Fruit fly (Drosophila melanogaster) whole organism, embryonic: ENCODE results near the gene CG3919.

Experiments used
- Abd-B ChIP-seq: fragments of 200-800 bp; sonication (Bioruptor generic); optimal IDR thresholded peaks from 2 replicates; lab custom pipeline; 2018; ENCODE audit warnings: missing biosample characterization, mild to moderate bottlenecking, missing genetic modification characterization, moderate library complexity
- Atf-2 ChIP-seq: fragments of 200-800 bp; sonication (Bioruptor generic); optimal IDR thresholded peaks from 2 replicates; lab custom pipeline; 2016; ENCODE audit warnings: missing biosample characterization, missing genetic modification characterization
- Bteb2 ChIP-seq: fragments of 200-800 bp; sonication (Bioruptor generic); optimal IDR thresholded peaks from 2 replicates; lab custom pipeline; 2016; ENCODE audit warnings: missing biosample characterization, missing genetic modification characterization
- CG10274 ChIP-seq: fragments of 200-800 bp; sonication (Bioruptor generic); optimal IDR thresholded peaks from 3 replicates; lab custom pipeline; 2017; ENCODE audit warnings: missing biosample characterization, mild to moderate bottlenecking, missing genetic modification characterization
- CG10366 ChIP-seq: fragments of 200-800 bp; sonication (Bioruptor generic); IDR thresholded peaks from 2 replicates; pipeline ENCODE4 v1.3.6; 2022; ENCODE audit warnings: missing biosample characterization, missing genetic modification characterization
- CG10959 ChIP-seq: fragments of 200-800 bp; sonication (Bioruptor generic); IDR thresholded peaks from 2 replicates; pipeline ENCODE4 v1.3.6; 2022; ENCODE audit warnings: missing biosample characterization, missing genetic modification characterization
- CG12942 ChIP-seq: fragments of 200-800 bp; sonication (Bioruptor generic); optimal IDR thresholded peaks from 3 replicates; lab custom pipeline; 2016; ENCODE audit warnings: missing biosample characterization, missing genetic modification characterization
- CG14441 ChIP-seq: fragments of 200-800 bp; sonication (Bioruptor generic); IDR thresholded peaks from 2 replicates; pipeline ENCODE4 v1.3.6; 2022; ENCODE audit warnings: missing biosample characterization, missing genetic modification characterization
- CG14710 ChIP-seq: fragments of 200-800 bp; sonication (Bioruptor generic); optimal IDR thresholded peaks from 3 replicates; lab custom pipeline; 2019; ENCODE audit warnings: missing biosample characterization, mild to moderate bottlenecking, missing genetic modification characterization, moderate library complexity
- CG17385 ChIP-seq: fragments of 200-800 bp; sonication (Bioruptor generic); optimal IDR thresholded peaks from 3 replicates; lab custom pipeline; 2018; ENCODE audit warnings: missing biosample characterization, mild to moderate bottlenecking, missing genetic modification characterization
- CG2120 ChIP-seq: fragments of 200-800 bp; sonication (Bioruptor generic); optimal IDR thresholded peaks from 3 replicates; lab custom pipeline; 2016; ENCODE audit warnings: missing biosample characterization, missing genetic modification characterization
- CG30020 ChIP-seq: fragments of 200-800 bp; optimal IDR thresholded peaks from 2 replicates; lab custom pipeline; 2019; ENCODE audit warnings: missing biosample characterization, mild to moderate bottlenecking, missing genetic modification characterization, moderate library complexity
- CG3065 ChIP-seq: fragments of 200-800 bp; sonication (Bioruptor generic); optimal IDR thresholded peaks from 2 replicates; lab custom pipeline; 2016; ENCODE audit warnings: missing biosample characterization, missing genetic modification characterization
- CG31365 ChIP-seq: fragments of 200-800 bp; sonication (Bioruptor generic); optimal IDR thresholded peaks from 2 replicates; lab custom pipeline; 2018; ENCODE audit warnings: missing biosample characterization, mild to moderate bottlenecking, missing genetic modification characterization
- CG34422 ChIP-seq: fragments of 200-800 bp; sonication (Bioruptor generic); IDR thresholded peaks from 3 replicates; pipeline ENCODE4 v1.3.6; 2022; ENCODE audit warnings: missing biosample characterization, missing genetic modification characterization
- CG3726 ChIP-seq: fragments of 200-800 bp; sonication (Bioruptor generic); IDR thresholded peaks from 3 replicates; pipeline ENCODE4, ENCODE4 v1.3.6; 2022; ENCODE audit warnings: missing biosample characterization, missing genetic modification characterization
- Camta ChIP-seq: fragments of 200-800 bp; sonication (Bioruptor generic); optimal IDR thresholded peaks from 2 replicates; lab custom pipeline; 2016; ENCODE audit warnings: missing biosample characterization, missing genetic modification characterization
- Fer1 ChIP-seq: fragments of 200-800 bp; sonication (Bioruptor generic); optimal IDR thresholded peaks from 2 replicates; lab custom pipeline; 2017; ENCODE audit warnings: missing biosample characterization, mild to moderate bottlenecking, missing genetic modification characterization
- Fer3 ChIP-seq: fragments of 200-800 bp; sonication (Bioruptor generic); optimal IDR thresholded peaks from 2 replicates; lab custom pipeline; 2018; ENCODE audit warnings: missing biosample characterization, mild to moderate bottlenecking, missing genetic modification characterization, moderate library complexity
- HLH54F ChIP-seq: fragments of 200-800 bp; sonication (Bioruptor generic); optimal IDR thresholded peaks from 3 replicates; lab custom pipeline; 2016; ENCODE audit warnings: missing biosample characterization, missing genetic modification characterization
- Kr ChIP-seq: fragments of 200-800 bp; sonication (Bioruptor generic); optimal IDR thresholded peaks from 2 replicates; lab custom pipeline; 2017; ENCODE audit warnings: missing biosample characterization, mild to moderate bottlenecking, missing genetic modification characterization
- MESR4 ChIP-seq: fragments of 200-800 bp; sonication (Bioruptor generic); optimal IDR thresholded peaks from 2 replicates; lab custom pipeline; 2018; ENCODE audit warnings: missing biosample characterization, mild to moderate bottlenecking, missing genetic modification characterization, moderate library complexity
- NfI ChIP-seq: fragments of 200-800 bp; sonication (Bioruptor generic); optimal IDR thresholded peaks from 3 replicates; lab custom pipeline; 2018; ENCODE audit warnings: missing biosample characterization, mild to moderate bottlenecking, missing genetic modification characterization, moderate library complexity
- Pdp1 ChIP-seq, 2 experiments: fragments of 200-800 bp; sonication (Bioruptor generic); optimal IDR thresholded peaks; 3 replicates each; lab custom pipeline; 2016; ENCODE audit warnings: missing biosample characterization in 2 of 2, missing genetic modification characterization in 2 of 2, mild to moderate bottlenecking in 1 of 2, moderate library complexity in 1 of 2
- Rfx ChIP-seq: fragments of 200-800 bp; sonication (Bioruptor generic); IDR thresholded peaks from 2 replicates; pipeline ENCODE4 v1.3.6; 2022; ENCODE audit warnings: missing biosample characterization, missing genetic modification characterization
- Ssrp ChIP-seq: fragments of 200-800 bp; sonication (Bioruptor generic); optimal IDR thresholded peaks from 2 replicates; lab custom pipeline; 2018; ENCODE audit warnings: missing biosample characterization, mild to moderate bottlenecking, missing genetic modification characterization, moderate library complexity
- Xrp1 ChIP-seq: fragments of 200-800 bp; sonication (Bioruptor generic); IDR thresholded peaks from 2 replicates; pipeline ENCODE4 v1.3.6; 2022; ENCODE audit warnings: missing biosample characterization, missing genetic modification characterization
- ac ChIP-seq: fragments of 200-800 bp; sonication (Bioruptor generic); optimal IDR thresholded peaks from 3 replicates; lab custom pipeline; 2017; ENCODE audit warnings: missing biosample characterization, mild to moderate bottlenecking, missing genetic modification characterization
- al ChIP-seq: fragments of 200-800 bp; sonication (Bioruptor generic); IDR thresholded peaks from 2 replicates; pipeline ENCODE4 v1.3.6; 2022; ENCODE audit warnings: missing biosample characterization, missing genetic modification characterization
- bowl ChIP-seq: fragments of 200-800 bp; sonication (Bioruptor generic); IDR thresholded peaks from 2 replicates; pipeline ENCODE4 v1.3.6; 2022; ENCODE audit warnings: missing biosample characterization, missing genetic modification characterization
- caup ChIP-seq: fragments of 200-800 bp; sonication (Bioruptor generic); optimal IDR thresholded peaks from 3 replicates; lab custom pipeline; 2017; ENCODE audit warnings: missing biosample characterization, mild to moderate bottlenecking, missing genetic modification characterization, moderate library complexity; ENCODE audit not compliant: severe bottlenecking
- cwo ChIP-seq: fragments of 200-800 bp; sonication (Bioruptor generic); optimal IDR thresholded peaks from 3 replicates; lab custom pipeline; 2017; ENCODE audit warnings: missing biosample characterization, missing genetic modification characterization, mild to moderate bottlenecking, moderate library complexity, missing genetic modification reagents
- ewg ChIP-seq: fragments of 200-800 bp; sonication (Bioruptor generic); optimal IDR thresholded peaks from 3 replicates; lab custom pipeline; 2017; ENCODE audit warnings: mild to moderate bottlenecking, missing biosample characterization, missing genetic modification reagents, missing genetic modification characterization
- fd102C ChIP-seq: fragments of 200-800 bp; sonication (Bioruptor generic); optimal IDR thresholded peaks from 2 replicates; lab custom pipeline; 2018; ENCODE audit warnings: missing biosample characterization, mild to moderate bottlenecking, missing genetic modification characterization, moderate library complexity
- ham ChIP-seq: fragments of 200-800 bp; sonication (Bioruptor generic); IDR thresholded peaks from 2 replicates; pipeline ENCODE4 v1.3.6; 2022; ENCODE audit warnings: missing biosample characterization, missing genetic modification characterization
- lola ChIP-seq, 3 experiments: fragments of >200 bp in 2 of 3; fragments of 200-800 bp in 1 of 3; sonication (Bioruptor generic) in 1 of 3; optimal IDR thresholded peaks; 2 replicates each; lab custom pipeline; 2017 to 2019; ENCODE audit warnings: missing biosample characterization in 3 of 3, missing genetic modification characterization in 3 of 3, mild to moderate bottlenecking in 1 of 3, moderate library complexity in 1 of 3
- maf-S ChIP-seq: fragments of 200-800 bp; sonication (Bioruptor generic); optimal IDR thresholded peaks from 2 replicates; lab custom pipeline; 2016; ENCODE audit warnings: missing biosample characterization, missing genetic modification characterization
- pan ChIP-seq, 4 experiments: fragments of >200 bp in 3 of 4; fragments of 200-800 bp in 1 of 4; sonication (Bioruptor generic) in 1 of 4; optimal IDR thresholded peaks in 3 of 4; IDR thresholded peaks in 1 of 4; 2 replicates each; pipeline versions ENCODE4 v1.3.6 to Lab custom; 2017 to 2022; ENCODE audit warnings: missing biosample characterization in 2 of 4, missing genetic modification characterization in 2 of 4, mixed read lengths in 1 of 4
- phol ChIP-seq: fragments of 200-800 bp; sonication (Bioruptor generic); optimal IDR thresholded peaks from 3 replicates; lab custom pipeline; 2018; ENCODE audit warnings: missing biosample characterization, mild to moderate bottlenecking, missing genetic modification characterization, moderate library complexity
- pnt ChIP-seq: fragments of 200-800 bp; sonication (Bioruptor generic); optimal IDR thresholded peaks from 3 replicates; lab custom pipeline; 2016; ENCODE audit warnings: missing biosample characterization, missing genetic modification characterization
- sens-2 ChIP-seq: fragments of 200-800 bp; sonication (Bioruptor generic); IDR thresholded peaks from 2 replicates; pipeline ENCODE4 v1.3.6; 2022; ENCODE audit warnings: missing biosample characterization, missing genetic modification characterization
- sim ChIP-seq: fragments of 200-800 bp; sonication (Bioruptor generic); IDR thresholded peaks from 2 replicates; pipeline ENCODE4 v1.3.6; 2022; ENCODE audit warnings: missing biosample characterization, missing genetic modification characterization
- sna ChIP-seq: fragments of 200-800 bp; sonication (Bioruptor generic); IDR thresholded peaks from 2 replicates; pipeline ENCODE4 v1.3.6; 2022; ENCODE audit warnings: missing biosample characterization, missing genetic modification characterization; ENCODE audit not compliant: partially characterized antibody
- ssp ChIP-seq: fragments of 200-800 bp; sonication (Bioruptor generic); IDR thresholded peaks from 2 replicates; pipeline ENCODE4 v1.3.6; 2022; ENCODE audit warnings: missing biosample characterization, missing genetic modification characterization
- tll ChIP-seq, 2 experiments: fragments of 200-800 bp in 1 of 2; fragments of >200 bp in 1 of 2; sonication (Bioruptor generic) in 1 of 2; optimal IDR thresholded peaks; 2 replicates each; lab custom pipeline; 2017 to 2019; ENCODE audit warnings: missing biosample characterization in 2 of 2, missing genetic modification characterization in 2 of 2, mild to moderate bottlenecking in 1 of 2, moderate library complexity in 1 of 2
- tup ChIP-seq: fragments of 200-800 bp; sonication (Bioruptor generic); optimal IDR thresholded peaks from 2 replicates; lab custom pipeline; 2016; ENCODE audit warnings: missing biosample characterization, mild to moderate bottlenecking, missing genetic modification characterization, moderate library complexity
- unpg ChIP-seq: fragments of 200-800 bp; sonication (Bioruptor generic); optimal IDR thresholded peaks from 3 replicates; lab custom pipeline; 2018; ENCODE audit warnings: missing biosample characterization, mild to moderate bottlenecking, missing genetic modification characterization, moderate library complexity
- vnd ChIP-seq: fragments of 200-800 bp; sonication (Bioruptor generic); IDR thresholded peaks from 3 replicates; pipeline ENCODE4 v1.3.6; 2022; ENCODE audit warnings: missing biosample characterization, missing genetic modification characterization; ENCODE audit not compliant: partially characterized antibody
- wdn ChIP-seq: fragments of 200-800 bp; sonication (Bioruptor generic); IDR thresholded peaks from 2 replicates; pipeline ENCODE4 v1.3.6; 2022; ENCODE audit warnings: missing biosample characterization, missing genetic modification characterization

The CG3919 gene

dm6 chr3L:14440592-14440991 lies 30.2 kb downstream of the CG3919 start:
- TF ChIP-seq CG2120 (no peak), ham (no peak), Atf-2 (GFP tag; lab: Kevin White, UChicago) (no peak), sim (GFP tag; lab: Robert Waterston, UW) (no peak), caup (GFP tag; lab: Kevin White, UChicago) (no peak), vnd (no peak), Fer3 (tag; lab: Kevin White, UChicago) (no peak), cwo (GFP tag; lab: Kevin White, UChicago) (no peak), Bteb2 (GFP tag; lab: Kevin White, UChicago) (no peak), CG30020 (tag; lab: Kevin White, UChicago) (no peak), MESR4 (GFP tag; lab: Kevin White, UChicago) (no peak), CG10274 (no peak), sna (GFP tag; lab: Robert Waterston, UW) (no peak), Ssrp (tag; lab: Kevin White, UChicago) (no peak), ewg (GFP tag; lab: Kevin White, UChicago) (no peak), phol (tag; lab: Kevin White, UChicago) (no peak), pan (optimal IDR thresholded peaks at IDR 0.05; lab: Kevin White, UChicago) (no peak), pan (GFP tag; optimal IDR thresholded peaks at IDR 0.05 in 1 of 2, IDR thresholded peaks at IDR 0.05 in 1 of 2) (no peak)
- TF ChIP-seq, all 482 proteins: peak for 0

dm6 chr3L:14446874-14447273 lies 36.4 kb downstream of the CG3919 start:
- TF ChIP-seq maf-S (no peak), NfI (GFP tag; lab: Kevin White, UChicago) (no peak), bowl (no peak), sens-2 (GFP tag; lab: Robert Waterston, UW) (peak; percentile 64), CG3065 (GFP tag; lab: Kevin White, UChicago) (no peak), wdn (GFP tag; lab: Robert Waterston, UW) (no peak), Kr (GFP tag; lab: Kevin White, UChicago) (peak; percentile 84), ssp (GFP tag; lab: Robert Waterston, UW) (no peak), unpg (GFP tag; lab: Kevin White, UChicago) (no peak), Fer1 (GFP tag; lab: Kevin White, UChicago) (no peak), Rfx (GFP tag; lab: Robert Waterston, UW) (no peak), CG10366 (GFP tag; lab: Robert Waterston, UW) (no peak), CG12942 (no peak), tll (GFP tag; optimal IDR thresholded peaks at IDR 0.05; lab: Kevin White, UChicago) (peak in 1 of 2 experiments; percentile 92), CG14710 (tag; lab: Kevin White, UChicago) (peak; percentile 7), CG17385 (GFP tag; lab: Kevin White, UChicago) (no peak), Pdp1 (GFP tag; optimal IDR thresholded peaks at IDR 0.05; lab: Kevin White, UChicago) (peak in 1 of 2 experiments; percentile 12), HLH54F (GFP tag; lab: Kevin White, UChicago) (no peak), CG34422 (GFP tag; lab: Robert Waterston, UW) (no peak), cwo (GFP tag; lab: Kevin White, UChicago) (no peak), fd102C (peak; percentile 51), lola (GFP tag; optimal IDR thresholded peaks at IDR 0.05; lab: Kevin White, UChicago) (peak in 1 of 3 experiments; percentile 40), al (no peak), CG3726 (GFP tag; lab: Robert Waterston, UW) (no peak), pnt (no peak), CG14441 (GFP tag; lab: Robert Waterston, UW) (no peak), Abd-B (GFP tag; lab: Kevin White, UChicago) (no peak), CG10959 (GFP tag; lab: Robert Waterston, UW) (no peak), tup (GFP tag; lab: Kevin White, UChicago) (no peak), Camta (no peak), Fer3 (tag; lab: Kevin White, UChicago) (no peak), Xrp1 (GFP tag; lab: Robert Waterston, UW) (0 out of 2 replicates have a peak, but pooled peaks have one; percentile 8), CG31365 (tag; lab: Kevin White, UChicago) (no peak), ac (peak; percentile 65)
